Worm (Caenorhabditis elegans) whole organism, early embryonic: ENCODE data around the gene snt-2.

Source experiments
- ama-1 ChIP-seq: fragments of 150-350 bp; optimal IDR thresholded peaks from 2 replicates; lab custom pipeline; 2014
- ets-7 ChIP-seq: sonication (generic microtip); optimal IDR thresholded peaks from 2 replicates; lab custom pipeline; 2016; ENCODE audit warnings: missing genotype, missing genetic modification characterization, missing compliant biosample characterization
- scrt-1 ChIP-seq: fragments of 200-800 bp; sonication (Bioruptor generic); IDR thresholded peaks from 2 replicates; pipeline ENCODE4 v1.3.6; 2022; ENCODE audit warnings: missing genetic modification characterization, missing compliant biosample characterization
- tbx-11 ChIP-seq: fragments of 200-800 bp; sonication (Bioruptor generic); IDR thresholded peaks from 2 replicates; pipeline ENCODE4 v1.3.6; 2022; ENCODE audit warnings: missing genetic modification characterization, missing compliant biosample characterization

- TF ChIP-seq tbx-11 (GFP tag; lab: Robert Waterston, UW): no peak
- TF ChIP-seq ama-1 (lab: Kevin White, UChicago): no peak
- TF ChIP-seq ets-7: no peak
- TF ChIP-seq scrt-1 (GFP tag; lab: Robert Waterston, UW): no peak
Measured at ce11 chrIII:832855-833504, 39.4 kb upstream of the snt-2 start, which contains the start of gene zip-2.
